Worm (Caenorhabditis elegans) whole organism, mixed stage, embryonic: ENCODE results near the gene ZK1248.20.

Experiments
- blmp-1 ChIP-seq: fragments of 150-350 bp; optimal IDR thresholded peaks from 2 replicates; lab custom pipeline; 2014; ENCODE audit warnings: missing biosample characterization, missing genetic modification characterization
- ceh-39 ChIP-seq: fragments of 150-350 bp; optimal IDR thresholded peaks from 2 replicates; lab custom pipeline; 2014; ENCODE audit warnings: missing biosample characterization, missing genetic modification characterization
- ceh-43 ChIP-seq: fragments of 200-800 bp; sonication (Bioruptor generic); optimal IDR thresholded peaks from 2 replicates; lab custom pipeline; 2018; ENCODE audit warnings: mild to moderate bottlenecking, missing genetic modification characterization, moderate library complexity, missing compliant biosample characterization
- ceh-83 ChIP-seq: fragments of 200-800 bp; sonication (Bioruptor generic); optimal IDR thresholded peaks from 2 replicates; lab custom pipeline; 2018; ENCODE audit warnings: mild to moderate bottlenecking, missing genetic modification characterization, missing compliant biosample characterization
- cnd-1 ChIP-seq: fragments of 200-800 bp; sonication (Bioruptor generic); optimal IDR thresholded peaks from 2 replicates; lab custom pipeline; 2018; ENCODE audit warnings: mild to moderate bottlenecking, missing genetic modification characterization, missing compliant biosample characterization
- drap-1 ChIP-seq: fragments of 200-800 bp; sonication (Bioruptor generic); optimal IDR thresholded peaks from 3 replicates; lab custom pipeline; 2018; ENCODE audit warnings: mild to moderate bottlenecking, missing genetic modification characterization, missing compliant biosample characterization
- elt-1 ChIP-seq: sonication (generic microtip); optimal IDR thresholded peaks from 2 replicates; lab custom pipeline; 2017; ENCODE audit warnings: missing genetic modification characterization, mild to moderate bottlenecking, missing compliant biosample characterization, antibody characterized with exemption, moderate library complexity, borderline replicate concordance; ENCODE audit not compliant: insufficient read depth
- elt-3 ChIP-seq: fragments of 150-350 bp; optimal IDR thresholded peaks from 2 replicates; lab custom pipeline; 2014; ENCODE audit warnings: missing biosample characterization, missing genetic modification characterization
- flh-1 ChIP-seq: fragments of 200-800 bp; sonication (Bioruptor generic); optimal IDR thresholded peaks from 2 replicates; lab custom pipeline; 2018; ENCODE audit warnings: mild to moderate bottlenecking, missing genetic modification characterization, moderate library complexity, missing compliant biosample characterization
- ham-2 ChIP-seq: fragments of 200-800 bp; sonication (Bioruptor generic); optimal IDR thresholded peaks from 2 replicates; lab custom pipeline; 2018; ENCODE audit warnings: mild to moderate bottlenecking, missing genetic modification characterization, missing compliant biosample characterization
- lin-13 ChIP-seq: fragments of 150-350 bp; optimal IDR thresholded peaks from 2 replicates; lab custom pipeline; 2014; ENCODE audit warnings: missing biosample characterization, missing genetic modification characterization
- lin-32 ChIP-seq: fragments of 200-800 bp; sonication (Bioruptor generic); optimal IDR thresholded peaks from 2 replicates; lab custom pipeline; 2018; ENCODE audit warnings: mild to moderate bottlenecking, missing genetic modification characterization, missing compliant biosample characterization
- lsy-2 ChIP-seq: fragments of 150-350 bp; optimal IDR thresholded peaks from 2 replicates; lab custom pipeline; 2014; ENCODE audit warnings: missing biosample characterization, missing genetic modification characterization
- mab-5 ChIP-seq: fragments of 150-350 bp; optimal IDR thresholded peaks from 2 replicates; lab custom pipeline; 2014; ENCODE audit warnings: missing biosample characterization, missing genetic modification characterization
- nhr-12 ChIP-seq: fragments of 150-350 bp; optimal IDR thresholded peaks from 2 replicates; lab custom pipeline; 2014; ENCODE audit warnings: missing biosample characterization, missing genetic modification characterization
- nhr-2 ChIP-seq: fragments of 150-350 bp; optimal IDR thresholded peaks from 2 replicates; lab custom pipeline; 2014; ENCODE audit warnings: missing biosample characterization, missing genetic modification characterization
- nhr-237 ChIP-seq: fragments of 150-350 bp; optimal IDR thresholded peaks from 2 replicates; lab custom pipeline; 2014; ENCODE audit warnings: missing biosample characterization, missing genetic modification characterization
- nhr-28 ChIP-seq: fragments of 150-350 bp; optimal IDR thresholded peaks from 2 replicates; lab custom pipeline; 2014; ENCODE audit warnings: missing biosample characterization, missing genetic modification characterization
- nhr-76 ChIP-seq: sonication (generic microtip); optimal IDR thresholded peaks from 2 replicates; lab custom pipeline; 2017; ENCODE audit warnings: missing biosample characterization, missing genetic modification characterization
- pha-4 ChIP-seq: fragments of 150-350 bp; optimal IDR thresholded peaks from 2 replicates; lab custom pipeline; 2018; ENCODE audit warnings: missing biosample characterization, missing genetic modification reagents, missing genetic modification characterization
- sem-2 ChIP-seq: fragments of 200-800 bp; sonication (Bioruptor generic); optimal IDR thresholded peaks from 2 replicates; lab custom pipeline; 2018; ENCODE audit warnings: mild to moderate bottlenecking, missing genetic modification characterization, missing compliant biosample characterization
- snpc-4 ChIP-seq: fragments of 150-350 bp; optimal IDR thresholded peaks from 2 replicates; lab custom pipeline; 2014; ENCODE audit warnings: missing biosample characterization, missing genetic modification characterization
- tbx-8 ChIP-seq: fragments of 200-800 bp; sonication (Bioruptor generic); optimal IDR thresholded peaks from 2 replicates; lab custom pipeline; 2018; ENCODE audit warnings: mild to moderate bottlenecking, missing genetic modification characterization, moderate library complexity, missing compliant biosample characterization
- unc-120 ChIP-seq: sonication (generic microtip); optimal IDR thresholded peaks from 2 replicates; lab custom pipeline; 2017; ENCODE audit warnings: missing genetic modification characterization, missing compliant biosample characterization; ENCODE audit not compliant: poor library complexity, severe bottlenecking
- unc-39 ChIP-seq: fragments of 150-350 bp; optimal IDR thresholded peaks from 2 replicates; lab custom pipeline; 2014; ENCODE audit warnings: missing biosample characterization, missing genetic modification characterization
- unc-62 ChIP-seq: fragments of 150-350 bp; optimal IDR thresholded peaks from 2 replicates; lab custom pipeline; 2014; ENCODE audit warnings: missing biosample characterization, missing genetic modification reagents, missing genetic modification characterization
- zip-8 ChIP-seq: fragments of 150-350 bp; optimal IDR thresholded peaks from 2 replicates; lab custom pipeline; 2014; ENCODE audit warnings: missing biosample characterization, missing genetic modification characterization
- ztf-11 ChIP-seq: fragments of 150-350 bp; optimal IDR thresholded peaks from 2 replicates; lab custom pipeline; 2014; ENCODE audit warnings: missing biosample characterization, missing genetic modification characterization

ZK1248.20 gene

ce11 chrII:5828486-5828885, 12.0 kb downstream of the ZK1248.20 start, which contains the start of gene ZK1248.11:
Gene ZK1248.11, minus strand, starts transcription at chrII:5828586.
- TF ChIP-seq mab-5 (no peak), blmp-1 (tag; lab: Kevin White, UChicago) (no peak), pha-4 (tag; lab: Kevin White, UChicago) (no peak), cnd-1 (tag; lab: Kevin White, UChicago) (no peak), ceh-83 (GFP tag; lab: Kevin White, UChicago) (no peak), unc-62 (GFP tag; lab: Kevin White, UChicago) (no peak), elt-1 (tag; lab: Kevin White, UChicago) (no peak), sem-2 (GFP tag; lab: Kevin White, UChicago) (no peak), nhr-237 (tag; lab: Kevin White, UChicago) (no peak), unc-120 (tag; lab: Kevin White, UChicago) (no peak)

ce11 chrII:5829940-5830424, 13.5 kb downstream of the ZK1248.20 start, which contains the start of gene col-74:
Gene col-74, plus strand, starts transcription at chrII:5830374.
- no peak for TF ChIP-seq unc-39 (tag; lab: Kevin White, UChicago)
- no peak for TF ChIP-seq elt-1 (tag; lab: Kevin White, UChicago)

- TF ChIP-seq elt-3 (tag; lab: Kevin White, UChicago) (no peak), flh-1 (no peak)
These were observed 14.9 kb downstream of the ZK1248.20 start for ce11 chrII:5831373-5831772.

ce11 chrII:5833136-5833535, 16.7 kb downstream of the ZK1248.20 start, which contains the start of gene gtap-1:
Gene gtap-1, minus strand, starts transcription at chrII:5833236.
- TF ChIP-seq mab-5 (no peak), nhr-76 (tag; lab: Kevin White, UChicago) (no peak), ceh-83 (GFP tag; lab: Kevin White, UChicago) (no peak), drap-1 (GFP tag; lab: Kevin White, UChicago) (no peak), pha-4 (tag; lab: Kevin White, UChicago) (no peak), unc-120 (tag; lab: Kevin White, UChicago) (no peak), elt-1 (tag; lab: Kevin White, UChicago) (no peak), lin-32 (GFP tag; lab: Kevin White, UChicago) (no peak), ham-2 (GFP tag; lab: Kevin White, UChicago) (no peak), unc-39 (tag; lab: Kevin White, UChicago) (no peak), ceh-39 (tag; lab: Kevin White, UChicago) (no peak), nhr-28 (tag; lab: Kevin White, UChicago) (no peak), ztf-11 (tag; lab: Kevin White, UChicago) (no peak), tbx-8 (GFP tag; lab: Kevin White, UChicago) (no peak), blmp-1 (tag; lab: Kevin White, UChicago) (no peak), lsy-2 (tag; lab: Kevin White, UChicago) (no peak), lin-13 (tag; lab: Kevin White, UChicago) (no peak), unc-62 (GFP tag; lab: Kevin White, UChicago) (no peak), nhr-12 (no peak)

- TF ChIP-seq mab-5 (no peak), zip-8 (tag; lab: Kevin White, UChicago) (no peak), ceh-83 (GFP tag; lab: Kevin White, UChicago) (no peak), drap-1 (GFP tag; lab: Kevin White, UChicago) (no peak), nhr-2 (no peak), snpc-4 (tag; lab: Kevin White, UChicago) (no peak), elt-1 (tag; lab: Kevin White, UChicago) (no peak), elt-3 (tag; lab: Kevin White, UChicago) (no peak), ceh-43 (GFP tag; lab: Kevin White, UChicago) (no peak), ztf-11 (tag; lab: Kevin White, UChicago) (no peak), pha-4 (tag; lab: Kevin White, UChicago) (no peak), lin-13 (tag; lab: Kevin White, UChicago) (no peak), unc-62 (GFP tag; lab: Kevin White, UChicago) (no peak), blmp-1 (tag; lab: Kevin White, UChicago) (no peak), cnd-1 (tag; lab: Kevin White, UChicago) (no peak), nhr-28 (tag; lab: Kevin White, UChicago) (no peak), lin-32 (GFP tag; lab: Kevin White, UChicago) (no peak)
These were observed 18.7 kb downstream of the ZK1248.20 start for ce11 chrII:5835146-5835545.
